Worm (Caenorhabditis elegans) whole organism, late embryonic: ENCODE measurements around the gene spr-3.

ENCODE experiments used
- C08G9.2 ChIP-seq: sonication (generic microtip); optimal IDR thresholded peaks from 2 replicates; lab custom pipeline; 2016; ENCODE audit warnings: mild to moderate bottlenecking, missing genetic modification characterization, moderate library complexity, missing compliant biosample characterization
- F13H6.1 ChIP-seq: sonication (generic microtip); optimal IDR thresholded peaks from 2 replicates; lab custom pipeline; 2016; ENCODE audit warnings: missing genetic modification characterization, missing compliant biosample characterization
- ceh-14 ChIP-seq: sonication (generic microtip); optimal IDR thresholded peaks from 2 replicates; lab custom pipeline; 2016; ENCODE audit warnings: missing genotype, missing genetic modification characterization, missing compliant biosample characterization
- ceh-18 ChIP-seq: sonication (generic microtip); optimal IDR thresholded peaks from 2 replicates; lab custom pipeline; 2016; ENCODE audit warnings: missing genetic modification characterization, missing compliant biosample characterization
- ceh-2 ChIP-seq: sonication (generic microtip); optimal IDR thresholded peaks from 2 replicates; lab custom pipeline; 2016; ENCODE audit warnings: missing genotype, missing genetic modification characterization, missing compliant biosample characterization
- ceh-22 ChIP-seq: sonication (generic microtip); optimal IDR thresholded peaks from 2 replicates; lab custom pipeline; 2017; ENCODE audit warnings: missing biosample characterization, missing genetic modification characterization
- ceh-24 ChIP-seq: sonication (generic microtip); optimal IDR thresholded peaks from 2 replicates; lab custom pipeline; 2016; ENCODE audit warnings: mild to moderate bottlenecking, missing genetic modification characterization, missing compliant biosample characterization
- ceh-30 ChIP-seq: fragments of 150-350 bp; optimal IDR thresholded peaks from 2 replicates; lab custom pipeline; 2014; ENCODE audit warnings: missing biosample characterization, missing genetic modification characterization
- ceh-31 ChIP-seq: sonication (generic microtip); optimal IDR thresholded peaks from 2 replicates; lab custom pipeline; 2016; ENCODE audit warnings: missing genetic modification characterization, missing compliant biosample characterization
- ceh-34 ChIP-seq: sonication (generic microtip); optimal IDR thresholded peaks from 2 replicates; lab custom pipeline; 2016; ENCODE audit warnings: mild to moderate bottlenecking, missing genetic modification characterization, missing compliant biosample characterization
- ceh-45 ChIP-seq: fragments of 200-800 bp; sonication (Bioruptor generic); IDR thresholded peaks from 2 replicates; pipeline ENCODE4 v1.3.6; 2022; ENCODE audit warnings: missing genetic modification reagents, missing genetic modification characterization, missing compliant biosample characterization
- ceh-48 ChIP-seq: sonication (generic microtip); optimal IDR thresholded peaks from 2 replicates; lab custom pipeline; 2016; ENCODE audit warnings: missing genetic modification characterization, inconsistent platforms, missing compliant biosample characterization
- ceh-6 ChIP-seq: fragments of 200-800 bp; sonication (Bioruptor generic); optimal IDR thresholded peaks from 2 replicates; lab custom pipeline; 2018; ENCODE audit warnings: mild to moderate bottlenecking, missing genetic modification characterization, missing compliant biosample characterization
- ceh-9 ChIP-seq: sonication (generic microtip); optimal IDR thresholded peaks from 2 replicates; lab custom pipeline; 2016; ENCODE audit warnings: mild to moderate bottlenecking, missing genetic modification characterization, inconsistent platforms, missing compliant biosample characterization
- che-1 ChIP-seq: sonication (generic microtip); optimal IDR thresholded peaks from 2 replicates; lab custom pipeline; 2016; ENCODE audit warnings: mild to moderate bottlenecking, missing genetic modification characterization, missing compliant biosample characterization
- dve-1 ChIP-seq: sonication (generic microtip); optimal IDR thresholded peaks from 2 replicates; lab custom pipeline; 2017; ENCODE audit warnings: antibody characterized with exemption, mild to moderate bottlenecking, missing genetic modification characterization, missing compliant biosample characterization
- elt-2 ChIP-seq: sonication (generic microtip); optimal IDR thresholded peaks from 2 replicates; lab custom pipeline; 2016; ENCODE audit warnings: missing genetic modification reagents, missing genetic modification characterization, missing compliant biosample characterization
- elt-4 ChIP-seq: sonication (generic microtip); optimal IDR thresholded peaks from 2 replicates; lab custom pipeline; 2016; ENCODE audit warnings: missing genetic modification characterization, missing compliant biosample characterization
- eyg-1 ChIP-seq: sonication (generic microtip); optimal IDR thresholded peaks from 2 replicates; lab custom pipeline; 2016; ENCODE audit warnings: missing genotype, missing genetic modification characterization, missing compliant biosample characterization
- fkh-10 ChIP-seq: fragments of 150-350 bp; optimal IDR thresholded peaks from 2 replicates; lab custom pipeline; 2014; ENCODE audit warnings: missing biosample characterization, missing genetic modification reagents, missing genetic modification characterization
- fkh-6 ChIP-seq: sonication (generic microtip); optimal IDR thresholded peaks from 2 replicates; lab custom pipeline; 2016; ENCODE audit warnings: missing genetic modification characterization, missing compliant biosample characterization
- gmeb-2 ChIP-seq: sonication (generic microtip); optimal IDR thresholded peaks from 2 replicates; lab custom pipeline; 2016; ENCODE audit warnings: missing genetic modification characterization, inconsistent platforms, missing compliant biosample characterization
- hlh-30 ChIP-seq: sonication (generic microtip); optimal IDR thresholded peaks from 2 replicates; lab custom pipeline; 2017; ENCODE audit warnings: antibody characterized with exemption, missing genetic modification characterization, missing compliant biosample characterization; ENCODE audit not compliant: insufficient read depth
- hlh-6 ChIP-seq: sonication (generic microtip); optimal IDR thresholded peaks from 2 replicates; lab custom pipeline; 2016; ENCODE audit warnings: missing genotype, missing genetic modification characterization, missing compliant biosample characterization
- nfya-1 ChIP-seq: sonication (generic microtip); optimal IDR thresholded peaks from 2 replicates; lab custom pipeline; 2017; ENCODE audit warnings: missing genetic modification characterization, mild to moderate bottlenecking, missing compliant biosample characterization, antibody characterized with exemption, moderate library complexity
- nhr-11 ChIP-seq: fragments of 150-350 bp; optimal IDR thresholded peaks from 2 replicates; lab custom pipeline; 2014; ENCODE audit warnings: missing biosample characterization, missing genetic modification characterization
- nhr-232 ChIP-seq: sonication (generic microtip); optimal IDR thresholded peaks from 2 replicates; lab custom pipeline; 2016; ENCODE audit warnings: missing genetic modification characterization, missing compliant biosample characterization
- pag-3 ChIP-seq: sonication (generic microtip); optimal IDR thresholded peaks from 2 replicates; lab custom pipeline; 2016; ENCODE audit warnings: missing compliant biosample characterization, missing genetic modification characterization, borderline replicate concordance
- pax-1 ChIP-seq: fragments of 150-350 bp; optimal IDR thresholded peaks from 2 replicates; lab custom pipeline; 2014; ENCODE audit warnings: missing biosample characterization, missing genetic modification characterization
- pros-1 ChIP-seq: fragments of 150-350 bp; optimal IDR thresholded peaks from 2 replicates; lab custom pipeline; 2014; ENCODE audit warnings: missing biosample characterization, missing genetic modification reagents, missing genetic modification characterization
- ref-2 ChIP-seq: sonication (generic microtip); optimal IDR thresholded peaks from 2 replicates; lab custom pipeline; 2016; ENCODE audit warnings: missing genetic modification characterization, missing compliant biosample characterization
- sdc-2 ChIP-seq: sonication (generic microtip); optimal IDR thresholded peaks from 2 replicates; lab custom pipeline; 2016; ENCODE audit warnings: missing genotype, missing genetic modification characterization, missing compliant biosample characterization
- syd-9 ChIP-seq: sonication (generic microtip); optimal IDR thresholded peaks from 2 replicates; lab custom pipeline; 2016; ENCODE audit warnings: mild to moderate bottlenecking, missing genetic modification characterization, moderate library complexity, missing compliant biosample characterization
- tbx-2 ChIP-seq: sonication (generic microtip); optimal IDR thresholded peaks from 2 replicates; lab custom pipeline; 2016; ENCODE audit warnings: missing genetic modification characterization, missing compliant biosample characterization
- tbx-7 ChIP-seq: sonication (generic microtip); optimal IDR thresholded peaks from 2 replicates; lab custom pipeline; 2016; ENCODE audit warnings: missing genotype, missing genetic modification characterization, missing compliant biosample characterization
- unc-42 ChIP-seq: sonication (generic microtip); optimal IDR thresholded peaks from 2 replicates; lab custom pipeline; 2016; ENCODE audit warnings: missing genotype, missing genetic modification characterization, missing compliant biosample characterization
- unc-55 ChIP-seq: sonication (generic microtip); optimal IDR thresholded peaks from 2 replicates; lab custom pipeline; 2017; ENCODE audit warnings: missing biosample characterization, missing genetic modification reagents, missing genetic modification characterization
- zip-5 ChIP-seq: sonication (generic microtip); optimal IDR thresholded peaks from 2 replicates; lab custom pipeline; 2016; ENCODE audit warnings: missing genetic modification characterization, missing compliant biosample characterization
- ztf-16 ChIP-seq: sonication (generic microtip); optimal IDR thresholded peaks from 2 replicates; lab custom pipeline; 2017; ENCODE audit warnings: missing genetic modification characterization, missing compliant biosample characterization

Gene spr-3

ce11 chrX:4513657-4514143 is at the start of gene spr-3:
TSS of gene spr-3 (plus strand) at chrX:4514093.
- TF ChIP-seq nfya-1 (tag; lab: Kevin White, UChicago) = peak; percentile 12
- no peak for TF ChIP-seq nhr-232 (tag; lab: Kevin White, UChicago)
- TF ChIP-seq, all 69 proteins: peak for 1

ce11 chrX:4464367-4464766 is 49.5 kb upstream of the spr-3 start:
- TF ChIP-seq pag-3 (tag; lab: Kevin White, UChicago) (no peak), ceh-24 (no peak), ceh-2 (tag; lab: Kevin White, UChicago) (no peak), ceh-22 (tag; lab: Kevin White, UChicago) (no peak), eyg-1 (no peak), zip-5 (tag; lab: Kevin White, UChicago) (no peak), ceh-45 (GFP tag; lab: Robert Waterston, UW) (no peak)

ce11 chrX:4466218-4466617 is 47.7 kb upstream of the spr-3 start, which contains the start of gene nmur-3:
TSS of gene nmur-3 (plus strand) at chrX:4466518.
- TF ChIP-seq ceh-9 (tag; lab: Kevin White, UChicago) (no peak), hlh-6 (tag; lab: Kevin White, UChicago) (no peak), fkh-6 (tag; lab: Kevin White, UChicago) (no peak), ceh-30 (tag; lab: Kevin White, UChicago) (no peak), dve-1 (tag; lab: Kevin White, UChicago) (no peak), syd-9 (tag; lab: Kevin White, UChicago) (no peak), ref-2 (tag; lab: Kevin White, UChicago) (no peak), tbx-7 (tag; lab: Kevin White, UChicago) (no peak), unc-42 (tag; lab: Kevin White, UChicago) (no peak), zip-5 (tag; lab: Kevin White, UChicago) (no peak), nhr-11 (tag; lab: Kevin White, UChicago) (no peak), ceh-2 (tag; lab: Kevin White, UChicago) (no peak), gmeb-2 (tag; lab: Kevin White, UChicago) (no peak), ztf-16 (tag; lab: Kevin White, UChicago) (no peak), ceh-31 (tag; lab: Kevin White, UChicago) (no peak), ceh-6 (GFP tag; lab: Kevin White, UChicago) (no peak)
- TF ChIP-seq, all 69 proteins: peak for 0

- no peak for TF ChIP-seq ceh-45 (GFP tag; lab: Robert Waterston, UW)
- peak; percentile 49 for TF ChIP-seq sdc-2 (tag; lab: Kevin White, UChicago)
- TF ChIP-seq ceh-48 = no peak
- no peak for TF ChIP-seq fkh-6 (tag; lab: Kevin White, UChicago)
- no peak for TF ChIP-seq ceh-34 (tag; lab: Kevin White, UChicago)
- TF ChIP-seq hlh-30 (tag; lab: Kevin White, UChicago) = peak; percentile 6
- TF ChIP-seq unc-42 (tag; lab: Kevin White, UChicago) = peak; percentile 8
- TF ChIP-seq unc-55 (GFP tag; lab: Kevin White, UChicago) = peak; percentile 79
- no peak for TF ChIP-seq hlh-6 (tag; lab: Kevin White, UChicago)
- TF ChIP-seq ceh-31 (tag; lab: Kevin White, UChicago) = peak; percentile 17
- TF ChIP-seq ceh-14 (tag; lab: Kevin White, UChicago) = no peak
- TF ChIP-seq che-1 (tag; lab: Kevin White, UChicago) = no peak
- TF ChIP-seq elt-4 (tag; lab: Kevin White, UChicago) = no peak
- TF ChIP-seq ref-2 (tag; lab: Kevin White, UChicago) = no peak
- TF ChIP-seq C08G9.2 (tag; lab: Kevin White, UChicago) = no peak
- TF ChIP-seq ceh-18 (tag; lab: Kevin White, UChicago) = peak; percentile 47
- peak; percentile 57 for TF ChIP-seq dve-1 (tag; lab: Kevin White, UChicago)
- TF ChIP-seq F13H6.1 (tag; lab: Kevin White, UChicago) = no peak
- peak; percentile 22 for TF ChIP-seq pax-1 (tag; lab: Kevin White, UChicago)
- TF ChIP-seq nfya-1 (tag; lab: Kevin White, UChicago) = peak; percentile 88
- peak; percentile 26 for TF ChIP-seq pros-1 (tag; lab: Kevin White, UChicago)
- TF ChIP-seq fkh-10 (GFP tag; lab: Kevin White, UChicago) = no peak
- peak; percentile 22 for TF ChIP-seq elt-2
- peak; percentile 49 for TF ChIP-seq tbx-2
- TF ChIP-seq tbx-7 (tag; lab: Kevin White, UChicago) = no peak
- TF ChIP-seq zip-5 (tag; lab: Kevin White, UChicago) = no peak
These were observed 44.5 kb upstream of the spr-3 start, which contains the start of gene asb-2 for ce11 chrX:4469297-4469816. TSS of gene asb-2 (plus strand) at chrX:4469766.
